Fruit fly (Drosophila melanogaster): ENCODE data around the gene M1BP.

Gene M1BP

dm6 chr3R:8715851-8716550 is 15.5 kb downstream of the M1BP start, which contains the start of gene TMEM216 (continued):
- peak; percentile 44 for TF ChIP-seq Sry-β (GFP tag; optimal IDR thresholded peaks at IDR 0.05)
- TF ChIP-seq trh (GFP tag; optimal IDR thresholded peaks at IDR 0.05) = no peak
- TF ChIP-seq pzg (GFP tag; optimal IDR thresholded peaks at IDR 0.05) = peak; percentile 82
- TF ChIP-seq run (tag; optimal IDR thresholded peaks at IDR 0.05) = no peak
- TF ChIP-seq amos (GFP tag; IDR thresholded peaks at IDR 0.05; ENCODE audit: partially characterized antibody) = peak; percentile 41; the same call in 1 of the 2 replicates
- TF ChIP-seq YL-1 (GFP tag; optimal IDR thresholded peaks at IDR 0.05) = peak; percentile 90
- TF ChIP-seq MBD-R2 (GFP tag; IDR thresholded peaks at IDR 0.05) = peak; percentile 36; the same call in 1 of the 2 replicates
- TF ChIP-seq toy (GFP tag; IDR thresholded peaks at IDR 0.05) = no peak
- TF ChIP-seq hbn (GFP tag; IDR thresholded peaks at IDR 0.05; ENCODE audit: partially characterized antibody) = peak; percentile 38; the same call in 1 of the 2 replicates
- TF ChIP-seq Elba2 (GFP tag; optimal IDR thresholded peaks at IDR 0.05) = peak; percentile 83
- peak; percentile 54; the same call in 1 of the 2 replicates for TF ChIP-seq Scr (GFP tag; IDR thresholded peaks at IDR 0.05; ENCODE audit: partially characterized antibody)
- peak; percentile 29 for TF ChIP-seq CG17186 (GFP tag; optimal IDR thresholded peaks at IDR 0.05)
- TF ChIP-seq CG4617 (GFP tag; optimal IDR thresholded peaks at IDR 0.05; ENCODE audit: borderline replicate concordance) = peak; percentile 46
- peak; percentile 15 for TF ChIP-seq dmrt11E (tag; optimal IDR thresholded peaks at IDR 0.05)
- TF ChIP-seq Sry-δ (GFP tag; optimal IDR thresholded peaks at IDR 0.05) = peak; percentile 61
- TF ChIP-seq gt (GFP tag; IDR thresholded peaks at IDR 0.05) = no peak
- peak; percentile 94 for TF ChIP-seq gfzf (GFP tag; optimal IDR thresholded peaks at IDR 0.05)
- TF ChIP-seq Abd-B (GFP tag; optimal IDR thresholded peaks at IDR 0.05) = no peak
- TF ChIP-seq Dref (GFP tag; IDR thresholded peaks at IDR 0.05) = peak; percentile 68
- no peak for TF ChIP-seq zfh1 (GFP tag; IDR thresholded peaks at IDR 0.05)
- no peak for TF ChIP-seq GATAe (GFP tag; conservative IDR thresholded peaks at IDR 0.05)
- TF ChIP-seq vvl (GFP tag; IDR thresholded peaks at IDR 0.05) = peak; percentile 64; the same call in 1 of the 2 replicates
- 0 out of 3 replicates have a peak, but pooled peaks have one; percentile 5 for TF ChIP-seq row (GFP tag; IDR thresholded peaks at IDR 0.05)
- no peak for TF ChIP-seq ham (GFP tag; IDR thresholded peaks at IDR 0.05)
- no peak for TF ChIP-seq sna (GFP tag; IDR thresholded peaks at IDR 0.05; ENCODE audit: partially characterized antibody)
- peak; percentile 51 for TF ChIP-seq CG1603 (tag; optimal IDR thresholded peaks at IDR 0.05)
- peak in 1 of 2 experiments; percentile 6 for TF ChIP-seq dpn (GFP tag; optimal IDR thresholded peaks at IDR 0.05)
- TF ChIP-seq ci (GFP tag; IDR thresholded peaks at IDR 0.05) = peak; percentile 44; the same call in 2 of the 3 replicates
- TF ChIP-seq Side (GFP tag; optimal IDR thresholded peaks at IDR 0.05) = no peak
- peak; percentile 77 for TF ChIP-seq Ets97D (GFP tag; optimal IDR thresholded peaks at IDR 0.05)
- TF ChIP-seq dm (GFP tag; optimal IDR thresholded peaks at IDR 0.05) = peak; percentile 76
- TF ChIP-seq CG15514 (GFP tag; optimal IDR thresholded peaks at IDR 0.05) = peak; percentile 88
- TF ChIP-seq nmo (GFP tag; optimal IDR thresholded peaks at IDR 0.05) = peak; percentile 10
- TF ChIP-seq HmgZ (tag; optimal IDR thresholded peaks at IDR 0.05) = peak; percentile 48
- TF ChIP-seq CG10267 (tag; optimal IDR thresholded peaks at IDR 0.05) = peak; percentile 52

- TF ChIP-seq MESR4 (GFP tag; optimal IDR thresholded peaks at IDR 0.05) (peak; percentile 31), CG4617 (GFP tag; optimal IDR thresholded peaks at IDR 0.05; ENCODE audit: borderline replicate concordance) (peak; percentile 12), chm (GFP tag; IDR thresholded peaks at IDR 0.05) (peak; percentile 51; the same call in 1 of the 2 replicates), sd (tag; optimal IDR thresholded peaks at IDR 0.05) (no peak), kah (GFP tag; optimal IDR thresholded peaks at IDR 0.05) (peak; percentile 94), CG32532 (GFP tag; IDR thresholded peaks at IDR 0.05) (0 out of 2 replicates have a peak, but pooled peaks have one; percentile 9), nerfin-1 (tag; optimal IDR thresholded peaks at IDR 0.05) (peak; percentile 91), hb (GFP tag; IDR thresholded peaks at IDR 0.05; ENCODE audit: partially characterized antibody) (0 out of 3 replicates have a peak, but pooled peaks have one; percentile 17), tna (GFP tag; IDR thresholded peaks at IDR 0.05; ENCODE audit: partially characterized antibody) (0 out of 2 replicates have a peak, but pooled peaks have one; percentile 11), E2f1 (GFP tag; IDR thresholded peaks at IDR 0.05) (no peak), ken (GFP tag; IDR thresholded peaks at IDR 0.05) (0 out of 3 replicates have a peak, but pooled peaks have one; percentile 32), scrt (GFP tag; optimal IDR thresholded peaks at IDR 0.05) (peak; percentile 53), inv (GFP tag; IDR thresholded peaks at IDR 0.05; ENCODE audit: partially characterized antibody) (0 out of 2 replicates have a peak, but pooled peaks have one; percentile 8), Side (GFP tag; optimal IDR thresholded peaks at IDR 0.05) (no peak), CG34422 (GFP tag; IDR thresholded peaks at IDR 0.05) (peak; percentile 16; the same call in 1 of the 3 replicates), jumu (GFP tag; optimal IDR thresholded peaks at IDR 0.05) (no peak)
Observed at dm6 chr3R:8715371-8715770, 16.1 kb downstream of the M1BP start.

All from whole organism, embryonic.